Fruit fly (Drosophila melanogaster): Measurements from ENCODE around the gene CG4577.

dm6 chr2L:1172704-1173107 lies 38.2 kb downstream of the CG4577 start, which contains the start of the genes Charon and CG4887:
- TF ChIP-seq CG8478 (optimal IDR thresholded peaks at IDR 0.05) (no peak), CTCF (optimal IDR thresholded peaks at IDR 0.05) (no peak)
